Fruit fly (Drosophila melanogaster) whole organism, embryonic: Measurements from ENCODE around the gene CG45099.

Experiments
- Atf-2 ChIP-seq: fragments of 200-800 bp; sonication (Bioruptor generic); optimal IDR thresholded peaks from 2 replicates; lab custom pipeline; 2016; ENCODE audit warnings: missing biosample characterization, missing genetic modification characterization
- Blimp-1 ChIP-seq: fragments of 200-800 bp; sonication (Bioruptor generic); optimal IDR thresholded peaks from 3 replicates; lab custom pipeline; 2018; ENCODE audit warnings: missing biosample characterization, missing genetic modification characterization, mild to moderate bottlenecking, moderate library complexity, missing genetic modification reagents
- CG11456 ChIP-seq: fragments of 200-800 bp; sonication (Bioruptor generic); IDR thresholded peaks from 3 replicates; pipeline ENCODE4 v1.3.6; 2022; ENCODE audit warnings: missing biosample characterization, missing genetic modification characterization
- CG16779 ChIP-seq: fragments of 200-800 bp; sonication (Bioruptor generic); IDR thresholded peaks from 2 replicates; pipeline ENCODE4 v1.3.6; 2022; ENCODE audit warnings: missing biosample characterization, missing genetic modification characterization
- CG17385 ChIP-seq: fragments of 200-800 bp; sonication (Bioruptor generic); optimal IDR thresholded peaks from 3 replicates; lab custom pipeline; 2018; ENCODE audit warnings: missing biosample characterization, mild to moderate bottlenecking, missing genetic modification characterization
- CG2116 ChIP-seq: fragments of 200-800 bp; sonication (Bioruptor generic); optimal IDR thresholded peaks from 3 replicates; lab custom pipeline; 2018; ENCODE audit warnings: missing biosample characterization, mild to moderate bottlenecking, missing genetic modification characterization
- CG2199 ChIP-seq: fragments of 200-800 bp; sonication (Bioruptor generic); IDR thresholded peaks from 3 replicates; pipeline ENCODE4 v1.3.6; 2022; ENCODE audit warnings: missing biosample characterization, missing genetic modification characterization
- CG33213 ChIP-seq: fragments of 200-800 bp; sonication (Bioruptor generic); optimal IDR thresholded peaks from 3 replicates; lab custom pipeline; 2016; ENCODE audit warnings: missing biosample characterization, missing genetic modification characterization
- CG4730 ChIP-seq: fragments of 200-800 bp; sonication (Bioruptor generic); IDR thresholded peaks from 2 replicates; pipeline ENCODE4 v1.3.6; 2022; ENCODE audit warnings: missing biosample characterization, missing genetic modification characterization
- CG6791 ChIP-seq: fragments of 200-800 bp; sonication (Bioruptor generic); IDR thresholded peaks from 3 replicates; pipeline ENCODE4 v1.3.6; 2022; ENCODE audit warnings: missing biosample characterization, missing genetic modification characterization; ENCODE audit not compliant: partially characterized antibody
- CG7271 ChIP-seq: fragments of 200-800 bp; sonication (Bioruptor generic); optimal IDR thresholded peaks from 2 replicates; lab custom pipeline; 2018; ENCODE audit warnings: missing biosample characterization, mild to moderate bottlenecking, missing genetic modification characterization, moderate library complexity
- CG8944 ChIP-seq: fragments of 200-800 bp; sonication (Bioruptor generic); optimal IDR thresholded peaks from 3 replicates; lab custom pipeline; 2016; ENCODE audit warnings: missing biosample characterization, missing genetic modification characterization
- CG9215 ChIP-seq: fragments of 200-800 bp; sonication (Bioruptor generic); IDR thresholded peaks from 2 replicates; pipeline ENCODE4 v1.3.6; 2022; ENCODE audit warnings: missing biosample characterization, missing genetic modification characterization
- CG9437 ChIP-seq: fragments of 200-800 bp; sonication (Bioruptor generic); optimal IDR thresholded peaks from 2 replicates; lab custom pipeline; 2018; ENCODE audit warnings: missing biosample characterization, mild to moderate bottlenecking, missing genetic modification characterization
- CG9797 ChIP-seq: fragments of 200-800 bp; sonication (Bioruptor generic); optimal IDR thresholded peaks from 3 replicates; lab custom pipeline; 2018; ENCODE audit warnings: missing biosample characterization, mild to moderate bottlenecking, missing genetic modification characterization
- CoRest ChIP-seq: fragments of 200-800 bp; sonication (Bioruptor generic); optimal IDR thresholded peaks from 3 replicates; lab custom pipeline; 2018; ENCODE audit warnings: missing biosample characterization, mild to moderate bottlenecking, missing genetic modification characterization, moderate library complexity
- CrebB ChIP-seq: fragments of 200-800 bp; sonication (Bioruptor generic); optimal IDR thresholded peaks from 3 replicates; lab custom pipeline; 2018; ENCODE audit warnings: missing biosample characterization, mild to moderate bottlenecking, missing genetic modification characterization
- D19B ChIP-seq: fragments of 200-800 bp; sonication (Bioruptor generic); optimal IDR thresholded peaks from 2 replicates; lab custom pipeline; 2017; ENCODE audit warnings: missing biosample characterization, mild to moderate bottlenecking, missing genetic modification characterization
- Dref ChIP-seq: fragments of 200-800 bp; sonication (Bioruptor generic); IDR thresholded peaks from 2 replicates; pipeline ENCODE4 v1.3.6; 2022; ENCODE audit warnings: missing biosample characterization, missing genetic modification characterization
- Eip74EF ChIP-seq, 2 experiments: fragments of 200-800 bp in 1 of 2; fragments of >200 bp in 1 of 2; sonication (Bioruptor generic) in 1 of 2; optimal IDR thresholded peaks; 2 replicates each; lab custom pipeline; 2017 to 2019; ENCODE audit warnings: missing biosample characterization in 2 of 2, missing genetic modification characterization in 2 of 2, mild to moderate bottlenecking in 1 of 2, moderate library complexity in 1 of 2
- Elba2 ChIP-seq: fragments of 200-800 bp; sonication (Bioruptor generic); optimal IDR thresholded peaks from 3 replicates; lab custom pipeline; 2016; ENCODE audit warnings: missing biosample characterization, missing genetic modification characterization
- H2.0 ChIP-seq: fragments of 200-800 bp; sonication (Bioruptor generic); IDR thresholded peaks from 2 replicates; pipeline ENCODE4 v1.3.6; 2022; ENCODE audit warnings: missing biosample characterization, missing genetic modification characterization
- Hr39 ChIP-seq: fragments of >200 bp; optimal IDR thresholded peaks from 2 replicates; lab custom pipeline; 2017
- Hsf ChIP-seq: fragments of 200-800 bp; sonication (Bioruptor generic); optimal IDR thresholded peaks from 3 replicates; lab custom pipeline; 2016; ENCODE audit warnings: missing biosample characterization, missing genetic modification characterization
- Pdp1 ChIP-seq, 2 experiments: fragments of 200-800 bp; sonication (Bioruptor generic); optimal IDR thresholded peaks; 3 replicates each; lab custom pipeline; 2016; ENCODE audit warnings: missing biosample characterization in 2 of 2, missing genetic modification characterization in 2 of 2, mild to moderate bottlenecking in 1 of 2, moderate library complexity in 1 of 2
- Ptx1 ChIP-seq: fragments of 200-800 bp; sonication (Bioruptor generic); IDR thresholded peaks from 2 replicates; pipeline ENCODE4 v1.3.6; 2022; ENCODE audit warnings: missing biosample characterization, missing genetic modification characterization
- Spps ChIP-seq: fragments of 200-800 bp; sonication (Bioruptor generic); optimal IDR thresholded peaks from 2 replicates; lab custom pipeline; 2018; ENCODE audit warnings: missing biosample characterization, mild to moderate bottlenecking, missing genetic modification characterization
- TFAM ChIP-seq: fragments of 200-800 bp; sonication (Bioruptor generic); optimal IDR thresholded peaks from 2 replicates; lab custom pipeline; 2017; ENCODE audit warnings: missing biosample characterization, missing genetic modification characterization, inconsistent platforms
- ase ChIP-seq: fragments of 200-800 bp; sonication (Bioruptor generic); IDR thresholded peaks from 3 replicates; pipeline ENCODE4 v1.3.6; 2022; ENCODE audit warnings: missing biosample characterization, missing genetic modification characterization
- ash1 ChIP-seq: fragments of 200-800 bp; sonication (Bioruptor generic); optimal IDR thresholded peaks from 2 replicates; lab custom pipeline; 2018; ENCODE audit warnings: missing biosample characterization, mild to moderate bottlenecking, missing genetic modification characterization
- br ChIP-seq: fragments of >200 bp; optimal IDR thresholded peaks from 2 replicates; lab custom pipeline; 2017
- caup ChIP-seq: fragments of 200-800 bp; sonication (Bioruptor generic); optimal IDR thresholded peaks from 3 replicates; lab custom pipeline; 2017; ENCODE audit warnings: missing biosample characterization, mild to moderate bottlenecking, missing genetic modification characterization, moderate library complexity; ENCODE audit not compliant: severe bottlenecking
- chif ChIP-seq, 2 experiments: fragments of 200-800 bp; sonication (Bioruptor generic); optimal IDR thresholded peaks; 3 replicates each; lab custom pipeline; 2016; ENCODE audit warnings: missing biosample characterization in 2 of 2, missing genetic modification characterization in 2 of 2
- ci ChIP-seq: fragments of 200-800 bp; sonication (Bioruptor generic); IDR thresholded peaks from 3 replicates; pipeline ENCODE4 v1.3.6; 2022; ENCODE audit warnings: missing biosample characterization, missing genetic modification characterization
- corto ChIP-seq: fragments of 200-800 bp; sonication (Bioruptor generic); optimal IDR thresholded peaks from 2 replicates; lab custom pipeline; 2016; ENCODE audit warnings: missing biosample characterization, mild to moderate bottlenecking, missing genetic modification characterization, moderate library complexity
- croc ChIP-seq: fragments of 200-800 bp; sonication (Bioruptor generic); conservative IDR thresholded peaks from 3 replicates; pipeline ENCODE4 v1.3.6; 2022; ENCODE audit warnings: missing biosample characterization, missing genetic modification characterization
- dmrt99B ChIP-seq: fragments of 200-800 bp; sonication (Bioruptor generic); optimal IDR thresholded peaks from 2 replicates; lab custom pipeline; 2018; ENCODE audit warnings: missing biosample characterization, mild to moderate bottlenecking, missing genetic modification characterization, moderate library complexity
- fru ChIP-seq: fragments of >200 bp; optimal IDR thresholded peaks from 2 replicates; lab custom pipeline; 2017
- gsb ChIP-seq: fragments of 200-800 bp; sonication (Bioruptor generic); IDR thresholded peaks from 2 replicates; pipeline ENCODE4 v1.3.6; 2022; ENCODE audit warnings: missing biosample characterization, missing genetic modification characterization
- luna ChIP-seq: fragments of 200-800 bp; sonication (Bioruptor generic); optimal IDR thresholded peaks from 2 replicates; lab custom pipeline; 2016; ENCODE audit warnings: missing biosample characterization, missing genetic modification characterization
- pb ChIP-seq: fragments of 200-800 bp; sonication (Bioruptor generic); optimal IDR thresholded peaks from 3 replicates; lab custom pipeline; 2016; ENCODE audit warnings: missing biosample characterization, missing genetic modification characterization
- ro ChIP-seq: fragments of 200-800 bp; sonication (Bioruptor generic); IDR thresholded peaks from 2 replicates; pipeline ENCODE4 v1.3.6; 2022; ENCODE audit warnings: missing biosample characterization, missing genetic modification characterization
- stwl ChIP-seq: fragments of 200-800 bp; sonication (Bioruptor generic); optimal IDR thresholded peaks from 3 replicates; lab custom pipeline; 2018; ENCODE audit warnings: missing biosample characterization, mild to moderate bottlenecking, missing genetic modification characterization, moderate library complexity
- tgo ChIP-seq: fragments of 200-800 bp; sonication (Bioruptor generic); IDR thresholded peaks from 3 replicates; pipeline ENCODE4 v1.3.6; 2022; ENCODE audit warnings: missing biosample characterization, missing genetic modification characterization
- toy ChIP-seq: fragments of 200-800 bp; sonication (Bioruptor generic); IDR thresholded peaks from 2 replicates; pipeline ENCODE4 v1.3.6; 2022; ENCODE audit warnings: missing biosample characterization, missing genetic modification characterization
- trem ChIP-seq: fragments of 200-800 bp; optimal IDR thresholded peaks from 3 replicates; lab custom pipeline; 2019; ENCODE audit warnings: missing biosample characterization, mild to moderate bottlenecking, missing genetic modification characterization, moderate library complexity
- twi ChIP-seq: fragments of 200-800 bp; optimal IDR thresholded peaks from 2 replicates; lab custom pipeline; 2019; ENCODE audit warnings: missing biosample characterization, mild to moderate bottlenecking, missing genetic modification characterization, moderate library complexity
- unpg ChIP-seq: fragments of 200-800 bp; sonication (Bioruptor generic); optimal IDR thresholded peaks from 3 replicates; lab custom pipeline; 2018; ENCODE audit warnings: missing biosample characterization, mild to moderate bottlenecking, missing genetic modification characterization, moderate library complexity
- usp ChIP-seq: fragments of >200 bp; optimal IDR thresholded peaks from 2 replicates; lab custom pipeline; 2017; ENCODE audit warnings: missing biosample characterization, missing genetic modification characterization
- wdn ChIP-seq: fragments of 200-800 bp; sonication (Bioruptor generic); IDR thresholded peaks from 2 replicates; pipeline ENCODE4 v1.3.6; 2022; ENCODE audit warnings: missing biosample characterization, missing genetic modification characterization

CG45099 gene

dm6 chr3R:22026922-22027742 is 7.0 kb downstream of the CG45099 start, which contains the start of the genes Cchl and ND-42 (continued):
- TF ChIP-seq CG9797 (GFP tag; lab: Kevin White, UChicago) (peak; percentile 37), luna (peak; percentile 26), Hr39 (lab: Kevin White, UChicago) (no peak), CG2199 (0 out of 3 replicates have a peak, but pooled peaks have one; percentile 38), chif (GFP tag; optimal IDR thresholded peaks at IDR 0.05; lab: Kevin White, UChicago) (peak; percentile 29 to 50), CG2116 (peak; percentile 81), Dref (no peak), CG16779 (GFP tag; lab: Robert Waterston, UW) (no peak), caup (GFP tag; lab: Kevin White, UChicago) (peak; percentile 75), CG8944 (GFP tag; lab: Kevin White, UChicago) (peak; percentile 62), croc (peak; percentile 58; the same call in 2 of the 3 replicates), Atf-2 (GFP tag; lab: Kevin White, UChicago) (peak; percentile 26), CG9437 (GFP tag; lab: Kevin White, UChicago) (peak; percentile 82), toy (GFP tag; lab: Robert Waterston, UW) (0 out of 2 replicates have a peak, but pooled peaks have one; percentile 21), CG6791 (GFP tag; lab: Robert Waterston, UW) (peak; percentile 37; the same call in 1 of the 3 replicates), tgo (GFP tag; lab: Robert Waterston, UW) (peak; percentile 72), ash1 (no peak), Pdp1 (GFP tag; optimal IDR thresholded peaks at IDR 0.05; lab: Kevin White, UChicago) (peak; percentile 77 to 95), CrebB (tag; lab: Kevin White, UChicago) (peak; percentile 37), D19B (GFP tag; lab: Kevin White, UChicago) (no peak), pb (GFP tag; lab: Kevin White, UChicago) (peak; percentile 13), br (lab: Kevin White, UChicago) (no peak), H2.0 (GFP tag; lab: Robert Waterston, UW) (peak; percentile 26; the same call in 1 of the 2 replicates), trem (tag; lab: Kevin White, UChicago) (peak; percentile 84), Ptx1 (peak; percentile 77), CG9215 (peak; percentile 79), Hsf (GFP tag; lab: Kevin White, UChicago) (peak; percentile 80), gsb (GFP tag; lab: Robert Waterston, UW) (0 out of 2 replicates have a peak, but pooled peaks have one; percentile 46), ci (GFP tag; lab: Robert Waterston, UW) (peak; percentile 57), stwl (tag; lab: Kevin White, UChicago) (peak; percentile 92), CG11456 (GFP tag; lab: Robert Waterston, UW) (peak; percentile 67), Blimp-1 (GFP tag; lab: Kevin White, UChicago) (no peak), dmrt99B (tag; lab: Kevin White, UChicago) (no peak), TFAM (GFP tag; lab: Kevin White, UChicago) (no peak), CG7271 (peak; percentile 37), CG17385 (GFP tag; lab: Kevin White, UChicago) (peak; percentile 82), fru (lab: Kevin White, UChicago) (no peak), twi (tag; lab: Kevin White, UChicago) (peak; percentile 67), corto (GFP tag; lab: Kevin White, UChicago) (peak; percentile 71), Eip74EF (GFP tag; optimal IDR thresholded peaks at IDR 0.05; lab: Kevin White, UChicago) (no peak), Elba2 (no peak), CG33213 (GFP tag; lab: Kevin White, UChicago) (peak; percentile 49), unpg (GFP tag; lab: Kevin White, UChicago) (peak; percentile 79), Spps (tag; lab: Kevin White, UChicago) (peak; percentile 25), usp (GFP tag; lab: Kevin White, UChicago) (no peak), wdn (no peak), CG4730 (GFP tag; lab: Robert Waterston, UW) (no peak; the same call in none of the 2 replicates), ro (GFP tag; lab: Robert Waterston, UW) (no peak), ase (GFP tag; lab: Robert Waterston, UW) (peak; percentile 52; the same call in 1 of the 3 replicates), CoRest (peak; percentile 92)
